Worm (Caenorhabditis elegans) whole organism, young adult: ENCODE results near the gene Y111B2A.12.

Experiments used
- B0035.1 ChIP-seq: sonication (generic microtip); optimal IDR thresholded peaks from 2 replicates; lab custom pipeline; 2016; ENCODE audit warnings: missing genetic modification characterization, mild to moderate bottlenecking, missing compliant biosample characterization, missing genotype, missing genetic modification reagents
- D2030.7 ChIP-seq: fragments of 200-800 bp; sonication (Bioruptor generic); IDR thresholded peaks from 2 replicates; pipeline ENCODE4 v1.3.6; 2022; ENCODE audit warnings: missing genetic modification reagents, missing genetic modification characterization, missing compliant biosample characterization
- F23B12.7 ChIP-seq: sonication (generic microtip); optimal IDR thresholded peaks from 2 replicates; lab custom pipeline; 2017; ENCODE audit warnings: missing genetic modification characterization, mild to moderate bottlenecking, missing compliant biosample characterization, antibody characterized with exemption, moderate library complexity; ENCODE audit not compliant: insufficient read depth
- F37B4.10 ChIP-seq: fragments of 200-800 bp; sonication (Bioruptor generic); IDR thresholded peaks from 2 replicates; pipeline ENCODE4 v1.3.6; 2022; ENCODE audit warnings: missing genetic modification characterization, missing compliant biosample characterization
- F39B2.1 ChIP-seq: fragments of 200-800 bp; sonication (Bioruptor generic); IDR thresholded peaks from 2 replicates; pipeline ENCODE4 v1.3.6; 2022; ENCODE audit warnings: missing genetic modification reagents, missing genetic modification characterization, missing compliant biosample characterization
- F49E8.2 ChIP-seq: sonication (generic microtip); optimal IDR thresholded peaks from 3 replicates; lab custom pipeline; 2017; ENCODE audit warnings: missing genetic modification characterization, mild to moderate bottlenecking, missing compliant biosample characterization, antibody characterized with exemption, moderate library complexity; ENCODE audit not compliant: insufficient read depth
- F57A8.1 ChIP-seq: fragments of 200-800 bp; sonication (Bioruptor generic); optimal IDR thresholded peaks from 2 replicates; lab custom pipeline; 2018; ENCODE audit warnings: mild to moderate bottlenecking, missing genetic modification characterization, moderate library complexity, missing compliant biosample characterization
- K12H6.12 ChIP-seq: fragments of 200-800 bp; sonication (Bioruptor generic); optimal IDR thresholded peaks from 2 replicates; lab custom pipeline; 2018; ENCODE audit warnings: mild to moderate bottlenecking, missing genetic modification characterization, missing compliant biosample characterization
- Y67H2A.10 ChIP-seq: fragments of 200-800 bp; sonication (Bioruptor generic); conservative IDR thresholded peaks from 2 replicates; pipeline ENCODE4 v1.3.6; 2022; ENCODE audit warnings: missing genetic modification reagents, missing genetic modification characterization, missing compliant biosample characterization
- ZK185.1 ChIP-seq: sonication (generic microtip); optimal IDR thresholded peaks from 2 replicates; lab custom pipeline; 2016; ENCODE audit warnings: mild to moderate bottlenecking, missing genetic modification characterization, missing compliant biosample characterization; ENCODE audit not compliant: poor library complexity, severe bottlenecking
- akir-1 ChIP-seq: fragments of 200-800 bp; sonication (Bioruptor generic); optimal IDR thresholded peaks from 2 replicates; lab custom pipeline; 2018; ENCODE audit warnings: mild to moderate bottlenecking, missing genetic modification characterization, moderate library complexity, missing compliant biosample characterization
- aptf-3 ChIP-seq: fragments of 200-800 bp; sonication (Bioruptor generic); IDR thresholded peaks from 2 replicates; pipeline ENCODE4 v1.3.6; 2022; ENCODE audit warnings: missing genetic modification characterization, missing compliant biosample characterization
- atf-7 ChIP-seq: sonication (generic microtip); optimal IDR thresholded peaks from 2 replicates; lab custom pipeline; 2017; ENCODE audit warnings: mild to moderate bottlenecking, missing genetic modification characterization, missing compliant biosample characterization
- attf-3 ChIP-seq: fragments of 200-800 bp; sonication (Bioruptor generic); conservative IDR thresholded peaks from 2 replicates; pipeline ENCODE4 v1.3.6; 2022; ENCODE audit warnings: missing genetic modification reagents, missing genetic modification characterization, missing compliant biosample characterization
- attf-6 ChIP-seq: fragments of 200-800 bp; sonication (Bioruptor generic); IDR thresholded peaks from 2 replicates; pipeline ENCODE4 v1.3.6; 2022; ENCODE audit warnings: missing genetic modification reagents, missing genetic modification characterization, missing compliant biosample characterization
- bed-2 ChIP-seq: fragments of 200-800 bp; sonication (Bioruptor generic); IDR thresholded peaks from 2 replicates; pipeline ENCODE4 v1.3.6; 2022; ENCODE audit warnings: missing genetic modification reagents, missing genetic modification characterization, missing compliant biosample characterization
- ccch-3 ChIP-seq: fragments of 200-800 bp; sonication (Bioruptor generic); optimal IDR thresholded peaks from 2 replicates; lab custom pipeline; 2018; ENCODE audit warnings: mild to moderate bottlenecking, missing genetic modification characterization, missing compliant biosample characterization
- ceh-27 ChIP-seq: fragments of 200-800 bp; sonication (Bioruptor generic); optimal IDR thresholded peaks from 2 replicates; lab custom pipeline; 2018; ENCODE audit warnings: mild to moderate bottlenecking, missing genetic modification characterization, moderate library complexity, missing compliant biosample characterization
- ceh-58 ChIP-seq: fragments of 200-800 bp; sonication (Bioruptor generic); IDR thresholded peaks from 2 replicates; pipeline ENCODE4 v1.3.6; 2022; ENCODE audit warnings: missing genetic modification characterization, missing compliant biosample characterization
- ceh-79 ChIP-seq: sonication (generic microtip); optimal IDR thresholded peaks from 2 replicates; lab custom pipeline; 2017; ENCODE audit warnings: mild to moderate bottlenecking, missing genetic modification characterization, missing compliant biosample characterization
- dpff-1 ChIP-seq: sonication (generic microtip); optimal IDR thresholded peaks from 2 replicates; lab custom pipeline; 2017; ENCODE audit warnings: mild to moderate bottlenecking, missing genetic modification characterization, missing compliant biosample characterization
- dpl-1 ChIP-seq: fragments of 150-350 bp; optimal IDR thresholded peaks from 2 replicates; lab custom pipeline; 2014; ENCODE audit warnings: missing biosample characterization, missing genetic modification reagents, missing genetic modification characterization
- efl-1 ChIP-seq: fragments of 150-350 bp; optimal IDR thresholded peaks from 2 replicates; lab custom pipeline; 2014; ENCODE audit warnings: missing biosample characterization, missing genetic modification reagents, missing genetic modification characterization
- hlh-12 ChIP-seq: sonication (generic microtip); optimal IDR thresholded peaks from 2 replicates; lab custom pipeline; 2016; ENCODE audit warnings: missing genetic modification characterization, missing compliant biosample characterization
- hmg-20 ChIP-seq: fragments of 200-800 bp; sonication (Bioruptor generic); IDR thresholded peaks from 2 replicates; pipeline ENCODE4 v1.3.6; 2022; ENCODE audit warnings: missing genetic modification reagents, missing genetic modification characterization, missing compliant biosample characterization
- let-607 ChIP-seq, 2 experiments: fragments of 200-800 bp in 1 of 2; sonication (Bioruptor generic) in 1 of 2; sonication (generic microtip) in 1 of 2; optimal IDR thresholded peaks; 2 replicates each; lab custom pipeline; 2016 to 2018; ENCODE audit warnings: mild to moderate bottlenecking in 2 of 2, missing compliant biosample characterization in 2 of 2, missing genetic modification characterization in 2 of 2, moderate library complexity in 2 of 2, missing genotype in 1 of 2
- lin-26 ChIP-seq: fragments of 200-800 bp; sonication (Bioruptor generic); IDR thresholded peaks from 2 replicates; pipeline ENCODE4 v1.3.6; 2022; ENCODE audit warnings: missing genetic modification reagents, missing genetic modification characterization, missing compliant biosample characterization
- lin-35 ChIP-seq, 3 experiments: fragments of 150-350 bp in 2 of 3; sonication (generic microtip) in 1 of 3; optimal IDR thresholded peaks; 2 replicates each; lab custom pipeline; 2014 to 2018; ENCODE audit warnings: missing biosample characterization in 3 of 3, missing genetic modification characterization in 3 of 3, missing genetic modification reagents in 3 of 3
- lsy-27 ChIP-seq: sonication (generic microtip); optimal IDR thresholded peaks from 2 replicates; lab custom pipeline; 2017; ENCODE audit warnings: missing genetic modification characterization, mild to moderate bottlenecking, missing compliant biosample characterization, antibody characterized with exemption, missing genotype, borderline replicate concordance; ENCODE audit not compliant: insufficient read depth
- madf-3 ChIP-seq: fragments of 200-800 bp; sonication (Bioruptor generic); IDR thresholded peaks from 2 replicates; pipeline ENCODE4 v1.3.6; 2022; ENCODE audit warnings: missing genetic modification reagents, missing genetic modification characterization, missing compliant biosample characterization
- madf-8 ChIP-seq: fragments of 200-800 bp; sonication (Bioruptor generic); conservative IDR thresholded peaks from 2 replicates; pipeline ENCODE4 v1.3.6; 2022; ENCODE audit warnings: missing genetic modification reagents, missing genetic modification characterization, missing compliant biosample characterization
- mcd-1 ChIP-seq: fragments of 200-800 bp; sonication (Bioruptor generic); IDR thresholded peaks from 2 replicates; pipeline ENCODE4 v1.3.6; 2022; ENCODE audit warnings: missing genetic modification reagents, missing genetic modification characterization, missing compliant biosample characterization
- mes-4 ChIP-seq: sonication (generic microtip); optimal IDR thresholded peaks from 2 replicates; lab custom pipeline; 2016; ENCODE audit warnings: missing genotype, missing genetic modification characterization, missing compliant biosample characterization
- mxl-1 ChIP-seq: sonication (generic microtip); optimal IDR thresholded peaks from 2 replicates; lab custom pipeline; 2016; ENCODE audit warnings: missing genetic modification characterization, missing compliant biosample characterization
- nhr-179 ChIP-seq: sonication (generic microtip); optimal IDR thresholded peaks from 2 replicates; lab custom pipeline; 2016; ENCODE audit warnings: mild to moderate bottlenecking, missing genetic modification characterization, missing compliant biosample characterization
- nhr-80 ChIP-seq: sonication (generic microtip); optimal IDR thresholded peaks from 2 replicates; lab custom pipeline; 2016; ENCODE audit warnings: missing genetic modification characterization, missing compliant biosample characterization
- rec-8 ChIP-seq, 2 experiments: sonication (generic microtip); optimal IDR thresholded peaks; 2 replicates each; lab custom pipeline; 2016; ENCODE audit warnings: mild to moderate bottlenecking in 2 of 2, missing genetic modification characterization in 2 of 2, missing genetic modification reagents in 2 of 2, missing genotype in 2 of 2, missing biosample characterization in 1 of 2, missing compliant biosample characterization in 1 of 2, moderate library complexity in 1 of 2
- rpc-1 ChIP-seq, 2 experiments: fragments of 150-350 bp in 1 of 2; sonication (generic microtip) in 1 of 2; optimal IDR thresholded peaks; 2 replicates each; lab custom pipeline; 2014 to 2018; ENCODE audit warnings: missing biosample characterization in 1 of 2, missing genetic modification characterization in 1 of 2, missing genetic modification reagents in 1 of 2, missing genotype in 1 of 2
- sdz-38 ChIP-seq: sonication (generic microtip); optimal IDR thresholded peaks from 2 replicates; lab custom pipeline; 2016; ENCODE audit warnings: missing genotype, missing genetic modification characterization, missing compliant biosample characterization
- snpc-4 ChIP-seq, 5 experiments: fragments of 150-350 bp in 1 of 5; sonication (generic microtip) in 4 of 5; optimal IDR thresholded peaks; 2 replicates each; lab custom pipeline; 2014 to 2018; ENCODE audit warnings: missing genetic modification characterization in 5 of 5, missing biosample characterization in 3 of 5, antibody characterized with exemption in 2 of 5, mild to moderate bottlenecking in 2 of 5, missing compliant biosample characterization in 2 of 5, missing genotype in 2 of 5, moderate library complexity in 2 of 5, missing genetic modification reagents in 1 of 5
- sptf-2 ChIP-seq: fragments of 200-800 bp; sonication (Bioruptor generic); optimal IDR thresholded peaks from 2 replicates; lab custom pipeline; 2018; ENCODE audit warnings: mild to moderate bottlenecking, missing genetic modification characterization, missing compliant biosample characterization
- unc-62 ChIP-seq: fragments of 150-350 bp; optimal IDR thresholded peaks from 2 replicates; lab custom pipeline; 2014; ENCODE audit warnings: missing biosample characterization, missing genetic modification reagents, missing genetic modification characterization
- zim-3 ChIP-seq: sonication (generic microtip); optimal IDR thresholded peaks from 2 replicates; lab custom pipeline; 2017; ENCODE audit warnings: mild to moderate bottlenecking, missing genetic modification characterization, moderate library complexity, missing compliant biosample characterization
- ztf-18 ChIP-seq: sonication (generic microtip); optimal IDR thresholded peaks from 2 replicates; lab custom pipeline; 2016; ENCODE audit warnings: missing genotype, mild to moderate bottlenecking, missing genetic modification characterization, missing compliant biosample characterization
- ztf-25 ChIP-seq: fragments of 200-800 bp; sonication (Bioruptor generic); IDR thresholded peaks from 2 replicates; pipeline ENCODE4 v1.3.6; 2022; ENCODE audit warnings: missing genetic modification reagents, missing genetic modification characterization, missing compliant biosample characterization
- ztf-26 ChIP-seq: sonication (generic microtip); optimal IDR thresholded peaks from 2 replicates; lab custom pipeline; 2017; ENCODE audit warnings: missing genetic modification characterization, missing compliant biosample characterization
- ztf-28 ChIP-seq: fragments of 200-800 bp; sonication (Bioruptor generic); IDR thresholded peaks from 2 replicates; pipeline ENCODE4 v1.3.6; 2022; ENCODE audit warnings: missing genetic modification reagents, missing genetic modification characterization, missing compliant biosample characterization

Y111B2A.12 gene

DNA sequence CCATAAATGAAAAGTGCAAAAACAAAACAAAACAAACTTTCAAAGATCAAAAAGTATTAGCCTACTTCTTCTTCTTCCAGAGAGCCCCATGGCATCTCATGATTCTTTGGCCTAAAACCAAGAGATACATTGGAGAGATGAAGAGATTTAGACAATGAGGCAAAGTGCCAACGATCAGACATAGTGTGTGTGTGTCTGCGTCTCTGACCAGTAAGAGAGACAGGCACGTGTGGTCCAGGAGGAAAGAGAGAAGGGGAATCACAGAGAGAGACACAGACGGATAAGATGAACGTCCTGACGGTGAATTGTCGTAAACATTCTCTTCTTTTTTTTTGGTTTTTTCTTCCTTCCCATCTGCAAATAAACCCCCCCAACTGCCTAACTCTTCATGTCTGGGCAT lies 25.6 kb upstream of the Y111B2A.12 start (continued):
- no peak for TF ChIP-seq lsy-27 (tag; lab: Kevin White, UChicago)
- no peak for TF ChIP-seq madf-8 (GFP tag; lab: Robert Waterston, UW)
- TF ChIP-seq zim-3: no peak
- TF ChIP-seq bed-2 (GFP tag; lab: Robert Waterston, UW): no peak
- TF ChIP-seq K12H6.12 (tag; lab: Kevin White, UChicago): peak; percentile 94
- TF ChIP-seq hlh-12 (tag; lab: Kevin White, UChicago): no peak
- TF ChIP-seq F49E8.2: no peak
- no peak; the same call in 1 of the 2 replicates for TF ChIP-seq Y67H2A.10 (GFP tag; lab: Robert Waterston, UW)
- no peak for TF ChIP-seq dpff-1 (tag; lab: Kevin White, UChicago)
- TF ChIP-seq ztf-18 (tag; lab: Kevin White, UChicago): no peak
- TF ChIP-seq ceh-27: peak; percentile 88
- TF ChIP-seq akir-1: peak; percentile 22
- no peak for TF ChIP-seq F37B4.10 (GFP tag; lab: Robert Waterston, UW)
- TF ChIP-seq efl-1: no peak
- TF ChIP-seq nhr-179 (tag; lab: Kevin White, UChicago): no peak
- TF ChIP-seq snpc-4 (GFP tag; optimal IDR thresholded peaks at IDR 0.05; lab: Kevin White, UChicago): no peak
- TF ChIP-seq snpc-4 (tag; optimal IDR thresholded peaks at IDR 0.05; lab: Kevin White, UChicago): peak in 1 of 4 experiments; percentile 27
- TF ChIP-seq ztf-28 (GFP tag; lab: Robert Waterston, UW): no peak
- TF ChIP-seq rpc-1 (optimal IDR thresholded peaks at IDR 0.05; lab: Kevin White, UChicago): no peak
- no peak for TF ChIP-seq rpc-1 (tag; optimal IDR thresholded peaks at IDR 0.05; lab: Kevin White, UChicago)
- no peak for TF ChIP-seq aptf-3
- TF ChIP-seq ceh-58: no peak
- no peak for TF ChIP-seq ccch-3
- peak in 1 of 2 experiments; percentile 42 for TF ChIP-seq let-607 (tag; optimal IDR thresholded peaks at IDR 0.05; lab: Kevin White, UChicago)
- no peak for TF ChIP-seq rec-8 (tag; optimal IDR thresholded peaks at IDR 0.05; lab: Kevin White, UChicago)
- no peak for TF ChIP-seq ceh-79
- TF ChIP-seq lin-35 (GFP tag; optimal IDR thresholded peaks at IDR 0.05; lab: Kevin White, UChicago): peak in 1 of 3 experiments; percentile 85
- no peak for TF ChIP-seq F23B12.7
- no peak for TF ChIP-seq F57A8.1 (GFP tag; lab: Kevin White, UChicago)

DNA sequence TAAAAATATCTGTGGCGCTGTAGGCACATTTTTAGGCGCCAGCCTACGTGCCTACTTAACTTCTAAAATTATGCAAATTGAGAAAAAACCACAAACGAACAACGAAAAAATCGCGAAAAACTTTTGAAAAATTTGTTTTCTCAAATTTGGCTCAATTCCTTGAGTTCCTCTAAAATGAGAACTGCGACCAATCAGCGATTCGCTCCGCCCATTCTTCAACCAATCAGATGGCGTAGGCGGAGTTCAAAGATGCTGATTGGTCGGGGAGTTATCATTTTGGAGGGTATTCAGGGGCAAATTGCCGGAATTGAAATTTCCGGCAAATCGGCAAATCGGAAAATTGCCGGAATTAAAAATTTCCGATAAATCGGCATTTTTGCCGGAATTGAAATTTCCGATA lies 23.2 kb upstream of the Y111B2A.12 start:
- TF ChIP-seq attf-3 (GFP tag; lab: Robert Waterston, UW) (no peak), D2030.7 (no peak), sptf-2 (GFP tag; lab: Kevin White, UChicago) (no peak), dpff-1 (tag; lab: Kevin White, UChicago) (no peak), atf-7 (tag; lab: Kevin White, UChicago) (no peak), mxl-1 (no peak), lin-26 (GFP tag; lab: Robert Waterston, UW) (no peak), mes-4 (tag; lab: Kevin White, UChicago) (no peak), F39B2.1 (no peak), sdz-38 (tag; lab: Kevin White, UChicago) (no peak)

DNA sequence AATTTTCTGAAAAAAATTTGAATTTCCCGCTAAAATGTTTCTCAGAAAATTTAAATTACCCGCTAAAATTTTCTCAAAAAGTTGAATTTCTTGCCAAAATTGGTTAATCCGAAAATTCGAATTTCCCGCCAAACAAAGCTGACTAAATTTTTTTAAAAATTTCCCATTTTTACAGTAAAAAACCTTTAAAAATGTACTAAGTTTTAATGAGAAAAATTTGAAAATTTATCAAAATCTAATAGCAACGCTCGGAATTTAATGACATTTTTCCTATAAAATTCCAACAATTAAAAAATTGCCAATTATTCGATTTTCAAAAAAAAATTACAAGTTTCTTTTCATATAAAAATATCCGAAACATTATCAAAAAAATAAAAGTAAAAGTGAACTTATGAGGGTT lies 17.2 kb upstream of the Y111B2A.12 start:
- TF ChIP-seq let-607 (tag; optimal IDR thresholded peaks at IDR 0.05; lab: Kevin White, UChicago) (no peak), unc-62 (GFP tag; lab: Kevin White, UChicago) (no peak), nhr-80 (tag; lab: Kevin White, UChicago) (no peak), ztf-28 (GFP tag; lab: Robert Waterston, UW) (no peak), ZK185.1 (tag; lab: Kevin White, UChicago) (no peak), dpl-1 (no peak), B0035.1 (tag; lab: Kevin White, UChicago) (no peak), dpff-1 (tag; lab: Kevin White, UChicago) (no peak), ceh-27 (no peak), madf-3 (no peak), mcd-1 (GFP tag; lab: Robert Waterston, UW) (no peak), attf-6 (no peak), ztf-26 (no peak), ztf-25 (GFP tag; lab: Robert Waterston, UW) (no peak), ccch-3 (no peak), hmg-20 (GFP tag; lab: Robert Waterston, UW) (no peak)
